Fruit fly (Drosophila melanogaster): Measurements from ENCODE around the gene WRNexo.

DNA sequence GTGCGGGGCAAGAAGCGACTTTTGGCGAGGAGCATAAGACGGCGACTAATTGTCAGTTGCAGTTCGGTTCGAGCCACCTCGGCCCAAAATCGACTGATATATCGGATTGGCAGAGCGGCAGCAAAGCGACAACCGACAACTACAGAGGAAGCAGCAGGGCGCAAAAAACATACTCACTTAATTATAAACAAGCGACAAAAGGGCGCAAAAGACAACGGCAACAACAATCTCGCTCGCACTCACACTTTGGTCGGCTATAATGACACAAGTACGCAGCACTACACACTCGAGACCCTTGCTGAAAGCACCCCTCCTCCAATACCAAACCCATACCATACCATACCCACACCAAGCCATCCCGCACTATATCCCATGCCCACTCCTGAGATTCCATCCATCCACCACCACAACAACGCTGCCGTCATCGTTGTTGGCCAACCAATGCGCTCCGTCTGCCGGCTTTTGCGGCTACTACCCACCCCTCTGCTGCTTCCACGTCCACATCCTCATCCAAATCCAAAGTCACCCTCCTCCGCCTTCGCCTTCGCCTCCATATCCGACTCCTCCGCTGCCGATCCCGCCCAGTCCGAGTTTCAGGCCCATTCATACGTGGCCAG, 6.8 kb upstream of the WRNexo start, which contains the start of gene gl:
- TF ChIP-seq CG8478 (optimal IDR thresholded peaks at IDR 0.05) (no peak), CTCF (optimal IDR thresholded peaks at IDR 0.05) (no peak)

Measured in S2 (cell line).